Worm (Caenorhabditis elegans) whole organism, L4 larva: ENCODE data around the gene sly-1.

ENCODE experiments used
- D1046.2 ChIP-seq: fragments of 200-800 bp; sonication (Bioruptor generic); IDR thresholded peaks from 2 replicates; pipeline ENCODE4 v1.3.6; 2022; ENCODE audit warnings: missing genetic modification characterization, missing compliant biosample characterization
- F10B5.3 ChIP-seq: sonication (generic microtip); optimal IDR thresholded peaks from 2 replicates; lab custom pipeline; 2016; ENCODE audit warnings: mild to moderate bottlenecking, missing genetic modification characterization, missing compliant biosample characterization
- F26F4.8 ChIP-seq: fragments of 200-800 bp; sonication (Bioruptor generic); conservative IDR thresholded peaks from 2 replicates; pipeline ENCODE4 v1.3.6; 2022; ENCODE audit warnings: missing genetic modification characterization, missing compliant biosample characterization
- T20F7.1 ChIP-seq: fragments of 200-800 bp; sonication (Bioruptor generic); optimal IDR thresholded peaks from 2 replicates; lab custom pipeline; 2018; ENCODE audit warnings: mild to moderate bottlenecking, missing genetic modification characterization, missing compliant biosample characterization
- T26A8.4 ChIP-seq: fragments of 200-800 bp; sonication (Bioruptor generic); IDR thresholded peaks from 2 replicates; pipeline ENCODE4 v1.3.6; 2022; ENCODE audit warnings: missing genetic modification characterization, missing compliant biosample characterization
- Y105C5A.15 ChIP-seq: fragments of 200-800 bp; sonication (Bioruptor generic); IDR thresholded peaks from 2 replicates; pipeline ENCODE4 v1.3.6; 2022; ENCODE audit warnings: missing genetic modification characterization, missing compliant biosample characterization
- Y48G9A.11 ChIP-seq: fragments of 200-800 bp; sonication (Bioruptor generic); IDR thresholded peaks from 2 replicates; pipeline ENCODE4 v1.3.6; 2022; ENCODE audit warnings: missing genetic modification reagents, missing genetic modification characterization, missing compliant biosample characterization
- ZK337.2 ChIP-seq: fragments of 200-800 bp; sonication (Bioruptor generic); IDR thresholded peaks from 2 replicates; pipeline ENCODE4 v1.3.6; 2022; ENCODE audit warnings: missing genetic modification reagents, missing genetic modification characterization, missing compliant biosample characterization
- ZK546.5 ChIP-seq, 2 experiments: sonication (generic microtip); optimal IDR thresholded peaks; 2 replicates each; lab custom pipeline; 2017; ENCODE audit warnings: missing biosample characterization in 2 of 2, missing genetic modification characterization in 2 of 2
- aha-1 ChIP-seq: fragments of 150-350 bp; peaks from one replicate; lab custom pipeline; 2014; ENCODE audit warnings: missing biosample characterization, missing genetic modification characterization
- aly-2 ChIP-seq: sonication (generic microtip); optimal IDR thresholded peaks from 2 replicates; lab custom pipeline; 2018; ENCODE audit warnings: missing biosample characterization, missing genetic modification characterization
- arid-1 ChIP-seq: fragments of 200-800 bp; sonication (Bioruptor generic); conservative IDR thresholded peaks from 2 replicates; pipeline ENCODE4 v1.3.6; 2022; ENCODE audit warnings: missing genetic modification reagents, missing genetic modification characterization, missing compliant biosample characterization
- ceh-20 ChIP-seq: fragments of 200-800 bp; sonication (Bioruptor generic); IDR thresholded peaks from 2 replicates; pipeline ENCODE4 v1.3.6; 2022; ENCODE audit warnings: missing genetic modification reagents, missing genetic modification characterization, missing compliant biosample characterization
- ceh-32 ChIP-seq: sonication (generic microtip); optimal IDR thresholded peaks from 2 replicates; lab custom pipeline; 2016; ENCODE audit warnings: mild to moderate bottlenecking, missing genetic modification characterization, missing compliant biosample characterization; ENCODE audit not compliant: poor library complexity
- ceh-62 ChIP-seq: sonication (generic microtip); optimal IDR thresholded peaks from 2 replicates; lab custom pipeline; 2017; ENCODE audit warnings: missing biosample characterization, missing genetic modification characterization
- ceh-82 ChIP-seq: sonication (generic microtip); optimal IDR thresholded peaks from 2 replicates; lab custom pipeline; 2017; ENCODE audit warnings: missing biosample characterization, missing genetic modification characterization
- cey-2 ChIP-seq: sonication (generic microtip); optimal IDR thresholded peaks from 3 replicates; lab custom pipeline; 2017; ENCODE audit warnings: missing genetic modification characterization, mild to moderate bottlenecking, missing compliant biosample characterization, antibody characterized with exemption, borderline replicate concordance; ENCODE audit not compliant: insufficient read depth
- daf-12 ChIP-seq: fragments of 150-350 bp; optimal IDR thresholded peaks from 2 replicates; lab custom pipeline; 2014; ENCODE audit warnings: missing biosample characterization, missing genetic modification reagents, missing genetic modification characterization
- dmd-8 ChIP-seq: fragments of 200-800 bp; sonication (Bioruptor generic); IDR thresholded peaks from 2 replicates; pipeline ENCODE4 v1.3.6; 2022; ENCODE audit warnings: missing genetic modification characterization, missing compliant biosample characterization
- dpl-1 ChIP-seq: fragments of 150-350 bp; optimal IDR thresholded peaks from 2 replicates; lab custom pipeline; 2014; ENCODE audit warnings: missing biosample characterization, missing genetic modification reagents, missing genetic modification characterization
- duxl-1 ChIP-seq: sonication (generic microtip); optimal IDR thresholded peaks from 2 replicates; lab custom pipeline; 2016; ENCODE audit warnings: mild to moderate bottlenecking, missing genetic modification characterization, moderate library complexity, missing compliant biosample characterization; ENCODE audit not compliant: poor library complexity
- egl-43 ChIP-seq: fragments of 200-800 bp; sonication (Bioruptor generic); IDR thresholded peaks from 2 replicates; pipeline ENCODE4 v1.3.6; 2022; ENCODE audit warnings: missing genetic modification reagents, missing genetic modification characterization, missing compliant biosample characterization
- fkh-10 ChIP-seq: fragments of 150-350 bp; optimal IDR thresholded peaks from 2 replicates; lab custom pipeline; 2014; ENCODE audit warnings: missing biosample characterization, missing genetic modification reagents, missing genetic modification characterization
- gei-8 ChIP-seq: fragments of 200-800 bp; sonication (Bioruptor generic); optimal IDR thresholded peaks from 2 replicates; lab custom pipeline; 2018; ENCODE audit warnings: mild to moderate bottlenecking, missing genetic modification characterization, missing compliant biosample characterization
- hlh-11 ChIP-seq: fragments of 200-800 bp; sonication (Bioruptor generic); optimal IDR thresholded peaks from 2 replicates; lab custom pipeline; 2018; ENCODE audit warnings: mild to moderate bottlenecking, missing genetic modification characterization, missing compliant biosample characterization
- lim-7 ChIP-seq: fragments of 200-800 bp; sonication (Bioruptor generic); IDR thresholded peaks from 2 replicates; pipeline ENCODE4 v1.3.6; 2022; ENCODE audit warnings: missing genetic modification characterization, missing compliant biosample characterization
- lin-1 ChIP-seq: fragments of 200-800 bp; sonication (Bioruptor generic); IDR thresholded peaks from 2 replicates; pipeline ENCODE4 v1.3.6; 2022; ENCODE audit warnings: missing genetic modification reagents, missing genetic modification characterization, missing compliant biosample characterization
- lin-29 ChIP-seq: fragments of 200-800 bp; sonication (Bioruptor generic); IDR thresholded peaks from 2 replicates; pipeline ENCODE4 v1.3.6; 2022; ENCODE audit warnings: missing genetic modification reagents, missing genetic modification characterization, missing compliant biosample characterization
- lir-3 ChIP-seq: sonication (generic microtip); optimal IDR thresholded peaks from 2 replicates; lab custom pipeline; 2016; ENCODE audit warnings: mild to moderate bottlenecking, missing genetic modification characterization, missing compliant biosample characterization
- madf-5 ChIP-seq, 2 experiments: fragments of 200-800 bp; sonication (Bioruptor generic); IDR thresholded peaks; 2 replicates each; pipeline ENCODE4 v1.3.6; 2022; ENCODE audit warnings: missing compliant biosample characterization in 2 of 2, missing genetic modification characterization in 2 of 2
- mes-2 ChIP-seq: sonication (generic microtip); optimal IDR thresholded peaks from 2 replicates; lab custom pipeline; 2016; ENCODE audit warnings: missing genotype, mild to moderate bottlenecking, missing genetic modification characterization, missing compliant biosample characterization; ENCODE audit not compliant: poor library complexity, severe bottlenecking
- mxl-2 ChIP-seq: fragments of 200-800 bp; sonication (Bioruptor generic); conservative IDR thresholded peaks from 2 replicates; pipeline ENCODE4 v1.3.6; 2022; ENCODE audit warnings: missing genetic modification reagents, missing genetic modification characterization, missing compliant biosample characterization
- nhr-102 ChIP-seq: sonication (generic microtip); optimal IDR thresholded peaks from 2 replicates; lab custom pipeline; 2016; ENCODE audit warnings: mild to moderate bottlenecking, missing genetic modification characterization, moderate library complexity, missing compliant biosample characterization
- nhr-111 ChIP-seq: fragments of 200-800 bp; sonication (Bioruptor generic); optimal IDR thresholded peaks from 2 replicates; lab custom pipeline; 2018; ENCODE audit warnings: mild to moderate bottlenecking, missing genetic modification characterization, missing compliant biosample characterization
- nhr-237 ChIP-seq: sonication (generic microtip); optimal IDR thresholded peaks from 2 replicates; lab custom pipeline; 2017; ENCODE audit warnings: missing biosample characterization, missing genetic modification characterization
- nhr-42 ChIP-seq: fragments of 200-800 bp; sonication (Bioruptor generic); IDR thresholded peaks from 2 replicates; pipeline ENCODE4 v1.3.6; 2022; ENCODE audit warnings: missing genetic modification characterization, missing compliant biosample characterization
- nhr-77 ChIP-seq: fragments of 150-350 bp; optimal IDR thresholded peaks from 2 replicates; lab custom pipeline; 2014; ENCODE audit warnings: missing biosample characterization, missing genetic modification characterization
- pha-4 ChIP-seq, 2 experiments: fragments of 150-350 bp in 1 of 2; fragments of 200-800 bp in 1 of 2; sonication (Bioruptor generic) in 1 of 2; IDR thresholded peaks in 1 of 2; optimal IDR thresholded peaks in 1 of 2; 2 replicates each; pipeline versions ENCODE4 v1.3.6 to Lab custom; 2014 to 2022; ENCODE audit warnings: missing genetic modification characterization in 2 of 2, missing genetic modification reagents in 2 of 2, missing biosample characterization in 1 of 2, missing compliant biosample characterization in 1 of 2
- php-3 ChIP-seq: fragments of 200-800 bp; sonication (Bioruptor generic); IDR thresholded peaks from 2 replicates; pipeline ENCODE4 v1.3.6; 2022; ENCODE audit warnings: missing genetic modification reagents, missing genetic modification characterization, missing compliant biosample characterization
- pqm-1 ChIP-seq: sonication (generic microtip); optimal IDR thresholded peaks from 2 replicates; lab custom pipeline; 2017; ENCODE audit warnings: missing biosample characterization, missing genetic modification characterization
- saeg-2 ChIP-seq: fragments of 200-800 bp; sonication (Bioruptor generic); IDR thresholded peaks from 2 replicates; pipeline ENCODE4 v1.3.6; 2022; ENCODE audit warnings: missing genetic modification reagents, missing genetic modification characterization, missing compliant biosample characterization
- set-16 ChIP-seq: fragments of 200-800 bp; sonication (Bioruptor generic); IDR thresholded peaks from 2 replicates; pipeline ENCODE4 v1.3.6; 2022; ENCODE audit warnings: missing genetic modification reagents, missing genetic modification characterization, missing compliant biosample characterization
- skn-1 ChIP-seq: fragments of 150-350 bp; optimal IDR thresholded peaks from 2 replicates; lab custom pipeline; 2014; ENCODE audit warnings: missing biosample characterization, missing genetic modification characterization
- snpc-4 ChIP-seq: fragments of 150-350 bp; optimal IDR thresholded peaks from 2 replicates; lab custom pipeline; 2014; ENCODE audit warnings: missing biosample characterization, missing genetic modification characterization
- spr-3 ChIP-seq: fragments of 200-800 bp; sonication (Bioruptor generic); optimal IDR thresholded peaks from 2 replicates; lab custom pipeline; 2018; ENCODE audit warnings: mild to moderate bottlenecking, missing genetic modification characterization, missing compliant biosample characterization
- tag-97 ChIP-seq: fragments of 200-800 bp; sonication (Bioruptor generic); IDR thresholded peaks from 2 replicates; pipeline ENCODE4 v1.3.6; 2022; ENCODE audit warnings: missing genetic modification characterization, missing compliant biosample characterization
- tra-1 ChIP-seq: fragments of 200-800 bp; sonication (Bioruptor generic); IDR thresholded peaks from 2 replicates; pipeline ENCODE4 v1.3.6; 2022; ENCODE audit warnings: missing genetic modification reagents, missing genetic modification characterization, missing compliant biosample characterization
- unc-62 ChIP-seq, 3 experiments: fragments of 150-350 bp in 1 of 3; sonication (generic microtip); optimal IDR thresholded peaks in 2 of 3; peaks in 1 of 3; 1 replicate in 1 of 3; 2 replicates in 2 of 3; lab custom pipeline; 2014 to 2017; ENCODE audit warnings: missing biosample characterization in 3 of 3, missing genetic modification characterization in 3 of 3, missing genetic modification reagents in 3 of 3, missing genotype in 1 of 3
- zag-1 ChIP-seq: fragments of 150-350 bp; optimal IDR thresholded peaks from 2 replicates; lab custom pipeline; 2014; ENCODE audit warnings: missing biosample characterization, missing genetic modification characterization
- zip-11 ChIP-seq: fragments of 200-800 bp; sonication (Bioruptor generic); IDR thresholded peaks from 2 replicates; pipeline ENCODE4 v1.3.6; 2022; ENCODE audit warnings: missing genetic modification characterization, missing compliant biosample characterization

The sly-1 gene

DNA sequence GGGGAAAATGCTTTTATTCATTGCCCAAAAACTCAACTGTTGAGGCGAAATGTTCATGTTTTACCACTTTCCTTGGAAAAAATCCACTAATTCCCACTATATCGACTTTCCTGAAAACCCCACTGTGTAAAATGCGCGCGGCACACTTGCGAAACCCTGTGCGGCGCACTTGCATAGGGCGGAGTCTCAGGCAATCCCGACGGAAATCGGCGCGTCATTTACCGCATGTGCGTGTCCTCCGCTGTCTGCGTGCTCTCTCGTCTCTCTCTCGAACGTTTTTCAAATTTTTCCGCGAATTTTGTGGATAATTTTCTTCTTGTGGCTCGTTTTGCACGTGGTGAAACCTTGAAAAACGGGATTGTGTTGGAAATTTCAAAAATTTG lies 45.7 kb upstream of the sly-1 start, which contains the start of gene atx-2 (continued):
- TF ChIP-seq spr-3 (GFP tag; lab: Kevin White, UChicago): peak; percentile 81
- TF ChIP-seq zag-1: no peak
- TF ChIP-seq ZK337.2 (GFP tag; lab: Robert Waterston, UW): peak; percentile 86
- peak; percentile 85 for TF ChIP-seq hlh-11
- TF ChIP-seq F10B5.3 (tag; lab: Kevin White, UChicago): peak; percentile 65
- TF ChIP-seq saeg-2: 0 out of 2 replicates have a peak, but pooled peaks have one; percentile 61
- TF ChIP-seq pqm-1: no peak
- 0 out of 2 replicates have a peak, but pooled peaks have one; percentile 63 for TF ChIP-seq tag-97
- 0 out of 2 replicates have a peak, but pooled peaks have one; percentile 80 for TF ChIP-seq Y105C5A.15
- TF ChIP-seq madf-5 (GFP tag; IDR thresholded peaks at IDR 0.05; lab: Robert Waterston, UW): peak; percentile 44 to 93; a peak in 2 of 4 replicates
- 0 out of 2 replicates have a peak, but pooled peaks have one; percentile 38 for TF ChIP-seq zip-11 (GFP tag; lab: Robert Waterston, UW)
- no peak for TF ChIP-seq snpc-4 (tag; lab: Kevin White, UChicago)
- no peak for TF ChIP-seq daf-12
- no peak for TF ChIP-seq ceh-32
- peak; percentile 11 for TF ChIP-seq lir-3 (tag; lab: Kevin White, UChicago)
- no peak for TF ChIP-seq T20F7.1
- peak; percentile 71 for TF ChIP-seq dpl-1 (GFP tag; lab: Kevin White, UChicago)
- peak; percentile 91 for TF ChIP-seq aha-1 (tag; lab: Kevin White, UChicago)
- TF ChIP-seq nhr-42: peak; percentile 88
- peak; percentile 41; the same call in 1 of the 2 replicates for TF ChIP-seq mxl-2 (GFP tag; lab: Robert Waterston, UW)
- TF ChIP-seq tra-1 (GFP tag; lab: Robert Waterston, UW): peak; percentile 93
- no peak for TF ChIP-seq ceh-82 (tag; lab: Kevin White, UChicago)
- TF ChIP-seq php-3: peak; percentile 91
- peak; percentile 93 for TF ChIP-seq dmd-8 (GFP tag; lab: Robert Waterston, UW)
- peak; percentile 40 for TF ChIP-seq skn-1 (tag; lab: Kevin White, UChicago)
- TF ChIP-seq ceh-62 (tag; lab: Kevin White, UChicago): no peak
- TF ChIP-seq aly-2 (tag; lab: Kevin White, UChicago): no peak
- peak; percentile 85; the same call in 1 of the 2 replicates for TF ChIP-seq Y48G9A.11 (GFP tag; lab: Robert Waterston, UW)
- TF ChIP-seq lin-29: peak; percentile 84
- peak; percentile 94 for TF ChIP-seq D1046.2
- TF ChIP-seq ZK546.5 (tag; optimal IDR thresholded peaks at IDR 0.05; lab: Kevin White, UChicago): peak in 1 of 2 experiments; percentile 30
- TF ChIP-seq F26F4.8 (GFP tag; lab: Robert Waterston, UW): no peak
- TF ChIP-seq nhr-237 (tag; lab: Kevin White, UChicago): no peak
- TF ChIP-seq nhr-102 (tag; lab: Kevin White, UChicago): peak; percentile 89
- peak; percentile 98 for TF ChIP-seq egl-43 (GFP tag; lab: Robert Waterston, UW)
- peak; percentile 31 for TF ChIP-seq fkh-10 (GFP tag; lab: Kevin White, UChicago)
- peak; percentile 97 for TF ChIP-seq mes-2 (tag; lab: Kevin White, UChicago)
- TF ChIP-seq nhr-111 (GFP tag; lab: Kevin White, UChicago): peak; percentile 62
- TF ChIP-seq unc-62 (GFP tag; optimal IDR thresholded peaks at IDR 0.05 in 1 of 2; lab: Kevin White, UChicago): no peak
- no peak for TF ChIP-seq unc-62 (tag; optimal IDR thresholded peaks at IDR 0.05; lab: Kevin White, UChicago)
- peak; percentile 97 for TF ChIP-seq arid-1 (GFP tag; lab: Robert Waterston, UW)
- TF ChIP-seq T26A8.4 (GFP tag; lab: Robert Waterston, UW): peak; percentile 91
- peak; percentile 91 for TF ChIP-seq pha-4 (GFP tag; IDR thresholded peaks at IDR 0.05; lab: Robert Waterston, UW)
- no peak for TF ChIP-seq pha-4 (tag; optimal IDR thresholded peaks at IDR 0.05; lab: Kevin White, UChicago)
- TF ChIP-seq nhr-77 (tag; lab: Kevin White, UChicago): no peak
- peak; percentile 98 for TF ChIP-seq lin-1
- TF ChIP-seq gei-8 (GFP tag; lab: Kevin White, UChicago): peak; percentile 54
- TF ChIP-seq lim-7 (GFP tag; lab: Robert Waterston, UW): peak; percentile 78
- TF ChIP-seq cey-2: no peak
- TF ChIP-seq duxl-1 (tag; lab: Kevin White, UChicago): peak; percentile 91
- TF ChIP-seq set-16 (GFP tag; lab: Robert Waterston, UW): peak; percentile 84
- TF ChIP-seq ceh-20 (GFP tag; lab: Robert Waterston, UW): peak; percentile 92
